Fruit fly (Drosophila melanogaster) whole organism, embryonic: ENCODE results near the gene Pka-C2.

Source experiments
- Abd-B ChIP-seq: fragments of 200-800 bp; sonication (Bioruptor generic); optimal IDR thresholded peaks from 2 replicates; lab custom pipeline; 2018; ENCODE audit warnings: missing biosample characterization, mild to moderate bottlenecking, missing genetic modification characterization, moderate library complexity
- Bteb2 ChIP-seq: fragments of 200-800 bp; sonication (Bioruptor generic); optimal IDR thresholded peaks from 2 replicates; lab custom pipeline; 2016; ENCODE audit warnings: missing biosample characterization, missing genetic modification characterization
- CG10267 ChIP-seq: fragments of 200-800 bp; sonication (Bioruptor generic); optimal IDR thresholded peaks from 2 replicates; lab custom pipeline; 2018; ENCODE audit warnings: missing biosample characterization, mild to moderate bottlenecking, missing genetic modification characterization, moderate library complexity
- CG10654 ChIP-seq: fragments of 200-800 bp; sonication (Bioruptor generic); optimal IDR thresholded peaks from 2 replicates; lab custom pipeline; 2016; ENCODE audit warnings: missing biosample characterization, missing genetic modification characterization
- CG11504 ChIP-seq: fragments of 200-800 bp; sonication (Bioruptor generic); optimal IDR thresholded peaks from 3 replicates; lab custom pipeline; 2019; ENCODE audit warnings: missing biosample characterization, mild to moderate bottlenecking, missing genetic modification characterization, moderate library complexity
- CG12942 ChIP-seq: fragments of 200-800 bp; sonication (Bioruptor generic); optimal IDR thresholded peaks from 3 replicates; lab custom pipeline; 2016; ENCODE audit warnings: missing biosample characterization, missing genetic modification characterization
- CG1603 ChIP-seq: fragments of 200-800 bp; sonication (Bioruptor generic); optimal IDR thresholded peaks from 2 replicates; lab custom pipeline; 2019; ENCODE audit warnings: missing biosample characterization, mild to moderate bottlenecking, missing genetic modification characterization, moderate library complexity
- CG17359 ChIP-seq: fragments of 200-800 bp; sonication (Bioruptor generic); optimal IDR thresholded peaks from 3 replicates; lab custom pipeline; 2018; ENCODE audit warnings: missing biosample characterization, mild to moderate bottlenecking, missing genetic modification characterization, moderate library complexity
- CG2202 ChIP-seq: fragments of 200-800 bp; sonication (Bioruptor generic); optimal IDR thresholded peaks from 2 replicates; lab custom pipeline; 2018; ENCODE audit warnings: missing biosample characterization, mild to moderate bottlenecking, missing genetic modification characterization
- CG2678 ChIP-seq: fragments of 200-800 bp; sonication (Bioruptor generic); optimal IDR thresholded peaks from 3 replicates; lab custom pipeline; 2019; ENCODE audit warnings: missing biosample characterization, mild to moderate bottlenecking, missing genetic modification characterization, moderate library complexity
- CG30403 ChIP-seq: fragments of 200-800 bp; sonication (Bioruptor generic); optimal IDR thresholded peaks from 3 replicates; lab custom pipeline; 2016; ENCODE audit warnings: missing biosample characterization, missing genetic modification characterization
- CG3065 ChIP-seq: fragments of 200-800 bp; sonication (Bioruptor generic); optimal IDR thresholded peaks from 2 replicates; lab custom pipeline; 2016; ENCODE audit warnings: missing biosample characterization, missing genetic modification characterization
- CG32532 ChIP-seq: fragments of 200-800 bp; sonication (Bioruptor generic); IDR thresholded peaks from 2 replicates; pipeline ENCODE4 v1.3.6; 2022; ENCODE audit warnings: missing biosample characterization, missing genetic modification characterization
- CG33557 ChIP-seq: fragments of 200-800 bp; sonication (Bioruptor generic); optimal IDR thresholded peaks from 2 replicates; lab custom pipeline; 2019; ENCODE audit warnings: missing biosample characterization, mild to moderate bottlenecking, missing genetic modification characterization, moderate library complexity
- CG4820 ChIP-seq: fragments of 200-800 bp; sonication (Bioruptor generic); optimal IDR thresholded peaks from 3 replicates; lab custom pipeline; 2016; ENCODE audit warnings: missing biosample characterization, missing genetic modification characterization
- CG7271 ChIP-seq: fragments of 200-800 bp; sonication (Bioruptor generic); optimal IDR thresholded peaks from 2 replicates; lab custom pipeline; 2018; ENCODE audit warnings: missing biosample characterization, mild to moderate bottlenecking, missing genetic modification characterization, moderate library complexity
- CG7839 ChIP-seq: fragments of 200-800 bp; sonication (Bioruptor generic); optimal IDR thresholded peaks from 3 replicates; lab custom pipeline; 2018; ENCODE audit warnings: missing biosample characterization, mild to moderate bottlenecking, missing genetic modification characterization, moderate library complexity
- CG8765 ChIP-seq: fragments of 200-800 bp; sonication (Bioruptor generic); IDR thresholded peaks from 2 replicates; pipeline ENCODE4 v1.3.6; 2022; ENCODE audit warnings: missing biosample characterization, missing genetic modification characterization
- CG8924 ChIP-seq: fragments of 200-800 bp; optimal IDR thresholded peaks from 3 replicates; lab custom pipeline; 2019; ENCODE audit warnings: missing biosample characterization, mild to moderate bottlenecking, missing genetic modification characterization, moderate library complexity
- CoRest ChIP-seq: fragments of 200-800 bp; sonication (Bioruptor generic); optimal IDR thresholded peaks from 3 replicates; lab custom pipeline; 2018; ENCODE audit warnings: missing biosample characterization, mild to moderate bottlenecking, missing genetic modification characterization, moderate library complexity
- D ChIP-seq, 2 experiments: fragments of 200-800 bp in 1 of 2; fragments of >200 bp in 1 of 2; sonication (Bioruptor generic) in 1 of 2; optimal IDR thresholded peaks; 2 replicates in 1 of 2; 3 replicates in 1 of 2; lab custom pipeline; 2017; ENCODE audit warnings: mild to moderate bottlenecking in 1 of 2, missing biosample characterization in 1 of 2, missing genetic modification characterization in 1 of 2, missing genetic modification reagents in 1 of 2
- Deaf1 ChIP-seq: fragments of 200-800 bp; optimal IDR thresholded peaks from 3 replicates; lab custom pipeline; 2019; ENCODE audit warnings: missing biosample characterization, mild to moderate bottlenecking, missing genetic modification characterization, moderate library complexity
- Dfd ChIP-seq, 2 experiments: fragments of >200 bp; optimal IDR thresholded peaks; 2 replicates each; lab custom pipeline; 2017; ENCODE audit warnings: missing biosample characterization in 2 of 2, missing genetic modification characterization in 2 of 2
- E2f1 ChIP-seq: fragments of 200-800 bp; sonication (Bioruptor generic); IDR thresholded peaks from 2 replicates; pipeline ENCODE4 v1.3.6; 2022; ENCODE audit warnings: missing biosample characterization, missing genetic modification characterization
- E2f2 ChIP-seq: fragments of 200-800 bp; sonication (Bioruptor generic); IDR thresholded peaks from 2 replicates; pipeline ENCODE4 v1.3.6; 2022; ENCODE audit warnings: missing biosample characterization, missing genetic modification characterization
- Gug ChIP-seq: fragments of 200-800 bp; sonication (Bioruptor generic); IDR thresholded peaks from 4 replicates; pipeline ENCODE4 v1.3.6; 2022; ENCODE audit warnings: missing biosample characterization, missing genetic modification characterization
- Hand ChIP-seq: fragments of 200-800 bp; sonication (Bioruptor generic); optimal IDR thresholded peaks from 2 replicates; lab custom pipeline; 2017; ENCODE audit warnings: mild to moderate bottlenecking, missing biosample characterization, missing genetic modification reagents, missing genetic modification characterization
- Hr51 ChIP-seq, 2 experiments: fragments of 200-800 bp; sonication (Bioruptor generic); optimal IDR thresholded peaks; 2 replicates in 1 of 2; 3 replicates in 1 of 2; lab custom pipeline; 2016 to 2018; ENCODE audit warnings: missing biosample characterization in 2 of 2, missing genetic modification characterization in 2 of 2, mild to moderate bottlenecking in 1 of 2, moderate library complexity in 1 of 2
- Pdp1 ChIP-seq, 2 experiments: fragments of 200-800 bp; sonication (Bioruptor generic); optimal IDR thresholded peaks; 3 replicates each; lab custom pipeline; 2016; ENCODE audit warnings: missing biosample characterization in 2 of 2, missing genetic modification characterization in 2 of 2, mild to moderate bottlenecking in 1 of 2, moderate library complexity in 1 of 2
- Sox100B ChIP-seq: fragments of 200-800 bp; sonication (Bioruptor generic); optimal IDR thresholded peaks from 3 replicates; lab custom pipeline; 2018; ENCODE audit warnings: missing biosample characterization, mild to moderate bottlenecking, missing genetic modification characterization
- Sox102F ChIP-seq: fragments of 200-800 bp; sonication (Bioruptor generic); optimal IDR thresholded peaks from 2 replicates; lab custom pipeline; 2018; ENCODE audit warnings: missing biosample characterization, mild to moderate bottlenecking, missing genetic modification characterization, moderate library complexity
- Ssrp ChIP-seq: fragments of 200-800 bp; sonication (Bioruptor generic); optimal IDR thresholded peaks from 2 replicates; lab custom pipeline; 2018; ENCODE audit warnings: missing biosample characterization, mild to moderate bottlenecking, missing genetic modification characterization, moderate library complexity
- Xbp1 ChIP-seq: fragments of 200-800 bp; sonication (Bioruptor generic); optimal IDR thresholded peaks from 3 replicates; lab custom pipeline; 2016; ENCODE audit warnings: missing biosample characterization, mild to moderate bottlenecking, missing genetic modification characterization
- az2 ChIP-seq: fragments of 200-800 bp; sonication (Bioruptor generic); optimal IDR thresholded peaks from 3 replicates; lab custom pipeline; 2016; ENCODE audit warnings: missing biosample characterization, missing genetic modification characterization
- chn ChIP-seq: fragments of 200-800 bp; sonication (Bioruptor generic); optimal IDR thresholded peaks from 2 replicates; lab custom pipeline; 2016; ENCODE audit warnings: missing biosample characterization, missing genetic modification characterization
- croc ChIP-seq: fragments of 200-800 bp; sonication (Bioruptor generic); conservative IDR thresholded peaks from 3 replicates; pipeline ENCODE4 v1.3.6; 2022; ENCODE audit warnings: missing biosample characterization, missing genetic modification characterization
- dmrt11E ChIP-seq: fragments of 200-800 bp; sonication (Bioruptor generic); optimal IDR thresholded peaks from 3 replicates; lab custom pipeline; 2018; ENCODE audit warnings: missing biosample characterization, mild to moderate bottlenecking, missing genetic modification characterization, moderate library complexity
- emc ChIP-seq: fragments of 200-800 bp; sonication (Bioruptor generic); optimal IDR thresholded peaks from 2 replicates; lab custom pipeline; 2016; ENCODE audit warnings: missing biosample characterization, missing genetic modification characterization
- eyg ChIP-seq: fragments of 200-800 bp; sonication (Bioruptor generic); optimal IDR thresholded peaks from 3 replicates; lab custom pipeline; 2016; ENCODE audit warnings: missing biosample characterization, missing genetic modification characterization
- gcm ChIP-seq: fragments of 200-800 bp; sonication (Bioruptor generic); optimal IDR thresholded peaks from 2 replicates; lab custom pipeline; 2019; ENCODE audit warnings: missing biosample characterization, mild to moderate bottlenecking, missing genetic modification characterization, moderate library complexity
- gem ChIP-seq: fragments of 200-800 bp; sonication (Bioruptor generic); optimal IDR thresholded peaks from 2 replicates; lab custom pipeline; 2019; ENCODE audit warnings: missing biosample characterization, mild to moderate bottlenecking, missing genetic modification characterization, moderate library complexity
- lab ChIP-seq: fragments of 200-800 bp; sonication (Bioruptor generic); optimal IDR thresholded peaks from 3 replicates; lab custom pipeline; 2017; ENCODE audit warnings: missing biosample characterization, missing genetic modification characterization, mild to moderate bottlenecking, moderate library complexity, missing genetic modification reagents
- lola ChIP-seq, 3 experiments: fragments of >200 bp in 2 of 3; fragments of 200-800 bp in 1 of 3; sonication (Bioruptor generic) in 1 of 3; optimal IDR thresholded peaks; 2 replicates each; lab custom pipeline; 2017 to 2019; ENCODE audit warnings: missing biosample characterization in 3 of 3, missing genetic modification characterization in 3 of 3, mild to moderate bottlenecking in 1 of 3, moderate library complexity in 1 of 3
- oc ChIP-seq: fragments of 200-800 bp; sonication (Bioruptor generic); optimal IDR thresholded peaks from 2 replicates; lab custom pipeline; 2018; ENCODE audit warnings: missing biosample characterization, mild to moderate bottlenecking, missing genetic modification characterization, moderate library complexity
- trem ChIP-seq: fragments of 200-800 bp; optimal IDR thresholded peaks from 3 replicates; lab custom pipeline; 2019; ENCODE audit warnings: missing biosample characterization, mild to moderate bottlenecking, missing genetic modification characterization, moderate library complexity
- unpg ChIP-seq: fragments of 200-800 bp; sonication (Bioruptor generic); optimal IDR thresholded peaks from 3 replicates; lab custom pipeline; 2018; ENCODE audit warnings: missing biosample characterization, mild to moderate bottlenecking, missing genetic modification characterization, moderate library complexity
- vvl ChIP-seq: fragments of 200-800 bp; sonication (Bioruptor generic); IDR thresholded peaks from 2 replicates; pipeline ENCODE4 v1.3.6; 2022; ENCODE audit warnings: missing biosample characterization, missing genetic modification characterization
- wor ChIP-seq: fragments of 200-800 bp; sonication (Bioruptor generic); IDR thresholded peaks from 2 replicates; pipeline ENCODE4 v1.3.6; 2022; ENCODE audit warnings: missing biosample characterization, missing genetic modification characterization
- zen ChIP-seq: fragments of 200-800 bp; sonication (Bioruptor generic); optimal IDR thresholded peaks from 3 replicates; lab custom pipeline; 2018; ENCODE audit warnings: missing biosample characterization, mild to moderate bottlenecking, missing genetic modification characterization, moderate library complexity

The Pka-C2 gene

dm6 chr3R:30734576-30734975 lies 37.6 kb upstream of the Pka-C2 start (continued):
- peak; percentile 13 for TF ChIP-seq Sox100B (GFP tag; lab: Kevin White, UChicago)
- TF ChIP-seq Ssrp = peak; percentile 49
- TF ChIP-seq CG33557 (GFP tag; lab: Kevin White, UChicago) = peak; percentile 34
- peak in 1 of 2 experiments; percentile 27 for TF ChIP-seq Hr51 (GFP tag; optimal IDR thresholded peaks at IDR 0.05; lab: Kevin White, UChicago)
- peak; percentile 46 for TF ChIP-seq unpg (GFP tag; lab: Kevin White, UChicago)
- no peak for TF ChIP-seq chn (GFP tag; lab: Kevin White, UChicago)
- peak; percentile 30 for TF ChIP-seq CG10654
- peak; percentile 12 for TF ChIP-seq CG3065 (GFP tag; lab: Kevin White, UChicago)
- TF ChIP-seq CG8765 (GFP tag; lab: Robert Waterston, UW) = no peak
- no peak for TF ChIP-seq oc (tag; lab: Kevin White, UChicago)
- TF ChIP-seq CG10267 (tag; lab: Kevin White, UChicago) = peak; percentile 56
- TF ChIP-seq CG17359 (tag; lab: Kevin White, UChicago) = peak; percentile 34
- peak; percentile 32 for TF ChIP-seq CG8924
- TF ChIP-seq CG7839 (tag; lab: Kevin White, UChicago) = peak; percentile 55
- no peak for TF ChIP-seq Bteb2 (GFP tag; lab: Kevin White, UChicago)
- 0 out of 2 replicates have a peak, but pooled peaks have one; percentile 13 for TF ChIP-seq wor (GFP tag; lab: Robert Waterston, UW)
- TF ChIP-seq eyg (GFP tag; lab: Kevin White, UChicago) = no peak
- TF ChIP-seq CG7271 (tag; lab: Kevin White, UChicago) = no peak
- peak; percentile 5 for TF ChIP-seq lab
- no peak for TF ChIP-seq CG32532 (GFP tag; lab: Robert Waterston, UW)
- peak; percentile 33 for TF ChIP-seq CG11504
- TF ChIP-seq zen = peak; percentile 29
- no peak for TF ChIP-seq CG12942 (GFP tag; lab: Kevin White, UChicago)
- TF ChIP-seq az2 = peak; percentile 38
- TF ChIP-seq CG2678 (tag; lab: Kevin White, UChicago) = peak; percentile 45
- TF ChIP-seq dmrt11E (tag; lab: Kevin White, UChicago) = peak; percentile 85
- TF ChIP-seq E2f2 (GFP tag; lab: Robert Waterston, UW) = no peak
- TF ChIP-seq Pdp1 (GFP tag; optimal IDR thresholded peaks at IDR 0.05; lab: Kevin White, UChicago) = no peak
- TF ChIP-seq gcm = peak; percentile 2
- TF ChIP-seq Dfd (GFP tag; optimal IDR thresholded peaks at IDR 0.05; lab: Kevin White, UChicago) = no peak
- no peak for TF ChIP-seq Hand (GFP tag; lab: Kevin White, UChicago)
- TF ChIP-seq emc (GFP tag; lab: Kevin White, UChicago) = no peak
- peak; percentile 21; the same call in 1 of the 3 replicates for TF ChIP-seq croc (GFP tag; lab: Robert Waterston, UW)
- TF ChIP-seq D (optimal IDR thresholded peaks at IDR 0.05; lab: Kevin White, UChicago) = no peak
- TF ChIP-seq D (GFP tag; optimal IDR thresholded peaks at IDR 0.05; lab: Kevin White, UChicago) = peak; percentile 50
- peak; percentile 45 for TF ChIP-seq CG1603 (tag; lab: Kevin White, UChicago)
- peak; percentile 67 for TF ChIP-seq gem (tag; lab: Kevin White, UChicago)
- TF ChIP-seq E2f1 = peak; percentile 45
- TF ChIP-seq CoRest (tag; lab: Kevin White, UChicago) = peak; percentile 40
- peak; percentile 28 for TF ChIP-seq CG30403 (GFP tag; lab: Kevin White, UChicago)
- peak; percentile 47 for TF ChIP-seq trem (tag; lab: Kevin White, UChicago)
- peak; percentile 52 for TF ChIP-seq vvl
- TF ChIP-seq CG2202 (tag; lab: Kevin White, UChicago) = peak; percentile 7
- peak; percentile 32 for TF ChIP-seq Xbp1
- TF ChIP-seq Deaf1 = peak; percentile 11
- TF ChIP-seq lola (GFP tag; optimal IDR thresholded peaks at IDR 0.05; lab: Kevin White, UChicago) = peak in 1 of 3 experiments; percentile 63
- TF ChIP-seq Abd-B (GFP tag; lab: Kevin White, UChicago) = peak; percentile 49
- TF ChIP-seq Sox102F (GFP tag; lab: Kevin White, UChicago) = peak; percentile 45
- TF ChIP-seq Gug (GFP tag; lab: Robert Waterston, UW) = 0 out of 4 replicates have a peak, but pooled peaks have one; percentile 15
- TF ChIP-seq CG4820 (GFP tag; lab: Kevin White, UChicago) = peak; percentile 35
